Worm (Caenorhabditis elegans): Measurements from ENCODE around the gene T26C12.1.
A peak's percentile ranks its signal among the peaks of the same experiment; 100 is the strongest.

The T26C12.1 gene

DNA sequence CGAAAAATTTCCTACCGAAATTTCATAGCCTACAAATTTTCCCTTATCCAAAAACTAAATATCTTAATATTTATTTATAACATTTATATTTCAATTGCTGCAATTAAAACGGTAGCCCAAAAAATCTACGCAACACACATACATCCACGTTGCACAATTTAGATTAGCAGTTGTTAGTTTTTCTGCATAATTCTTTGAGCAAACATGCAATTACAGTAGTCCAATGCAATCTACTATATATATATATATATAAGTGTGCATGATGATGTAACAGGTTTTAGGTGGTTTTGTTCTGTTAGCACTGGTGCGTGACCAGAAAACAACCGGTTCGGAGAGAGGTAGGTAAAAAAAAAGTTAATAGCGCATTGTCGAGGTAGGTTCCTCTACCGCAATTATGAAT, 12.6 kb downstream of the T26C12.1 start:
- TF ChIP-seq tab-1 (GFP tag; IDR thresholded peaks at IDR 0.05) = no peak
- TF ChIP-seq klf-2 (GFP tag; conservative IDR thresholded peaks at IDR 0.05) = no peak
- TF ChIP-seq ztf-23 (GFP tag; IDR thresholded peaks at IDR 0.05) = no peak
- TF ChIP-seq ztf-29 (GFP tag; IDR thresholded peaks at IDR 0.05) = no peak
- no peak for TF ChIP-seq med-1 (GFP tag; optimal IDR thresholded peaks at IDR 0.05; ENCODE audit: insufficient read depth)
- no peak for TF ChIP-seq cog-1 (tag; optimal IDR thresholded peaks at IDR 0.05)
- no peak for TF ChIP-seq T22C8.4 (GFP tag; IDR thresholded peaks at IDR 0.05)
- TF ChIP-seq ref-1 (GFP tag; conservative IDR thresholded peaks at IDR 0.05) = no peak
- TF ChIP-seq flt-1 (GFP tag; IDR thresholded peaks at IDR 0.05) = no peak

- TF ChIP-seq ref-1 (GFP tag; conservative IDR thresholded peaks at IDR 0.05) (no peak), tab-1 (GFP tag; IDR thresholded peaks at IDR 0.05) (no peak), med-1 (GFP tag; optimal IDR thresholded peaks at IDR 0.05; ENCODE audit: insufficient read depth) (no peak), cog-1 (tag; optimal IDR thresholded peaks at IDR 0.05) (no peak), T22C8.4 (GFP tag; IDR thresholded peaks at IDR 0.05) (no peak), ztf-29 (GFP tag; IDR thresholded peaks at IDR 0.05) (no peak), klf-2 (GFP tag; conservative IDR thresholded peaks at IDR 0.05) (no peak), ztf-23 (GFP tag; IDR thresholded peaks at IDR 0.05) (no peak), flt-1 (GFP tag; IDR thresholded peaks at IDR 0.05) (no peak)
These were observed 14.6 kb downstream of the T26C12.1 start, which contains the start of gene T26C12.3 for ce11 chrIV:3273295-3273694. T26C12.3 (minus strand) TSS chrIV:3273395.

ce11 chrIV:3278822-3279221, 20.1 kb downstream of the T26C12.1 start:
- no peak for TF ChIP-seq ztf-29 (GFP tag; IDR thresholded peaks at IDR 0.05)
- TF ChIP-seq T22C8.4 (GFP tag; IDR thresholded peaks at IDR 0.05) = no peak
- no peak for TF ChIP-seq tab-1 (GFP tag; IDR thresholded peaks at IDR 0.05)
- TF ChIP-seq ref-1 (GFP tag; conservative IDR thresholded peaks at IDR 0.05) = no peak
- TF ChIP-seq flt-1 (GFP tag; IDR thresholded peaks at IDR 0.05) = no peak
- no peak for TF ChIP-seq ztf-23 (GFP tag; IDR thresholded peaks at IDR 0.05)
- no peak for TF ChIP-seq cog-1 (tag; optimal IDR thresholded peaks at IDR 0.05)
- TF ChIP-seq klf-2 (GFP tag; conservative IDR thresholded peaks at IDR 0.05) = no peak
- TF ChIP-seq med-1 (GFP tag; optimal IDR thresholded peaks at IDR 0.05; ENCODE audit: insufficient read depth) = no peak

DNA sequence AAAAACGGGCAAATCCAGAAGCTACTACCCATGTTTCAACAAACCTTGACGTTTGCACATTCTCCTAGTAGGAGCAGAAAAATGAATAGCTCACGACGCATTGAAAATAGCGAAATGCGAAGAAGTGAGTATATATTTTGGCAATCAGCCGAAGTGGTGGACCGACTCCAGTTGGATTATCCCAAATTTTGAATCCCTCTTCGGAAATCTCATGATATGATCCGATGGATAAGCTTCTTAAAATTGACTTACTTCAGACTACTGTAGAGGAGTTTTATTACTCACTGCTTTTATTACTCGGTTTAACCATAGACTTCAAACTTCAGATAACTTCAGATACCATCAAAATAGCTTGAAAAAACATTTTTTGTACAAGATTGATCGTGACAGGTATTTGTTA, 30.5 kb downstream of the T26C12.1 start, which contains the start of gene gcy-23:
gcy-23 (minus strand) TSS at position 101 of the 400 bp plus-strand sequence.
- TF ChIP-seq ref-1 (GFP tag; conservative IDR thresholded peaks at IDR 0.05) = no peak

DNA sequence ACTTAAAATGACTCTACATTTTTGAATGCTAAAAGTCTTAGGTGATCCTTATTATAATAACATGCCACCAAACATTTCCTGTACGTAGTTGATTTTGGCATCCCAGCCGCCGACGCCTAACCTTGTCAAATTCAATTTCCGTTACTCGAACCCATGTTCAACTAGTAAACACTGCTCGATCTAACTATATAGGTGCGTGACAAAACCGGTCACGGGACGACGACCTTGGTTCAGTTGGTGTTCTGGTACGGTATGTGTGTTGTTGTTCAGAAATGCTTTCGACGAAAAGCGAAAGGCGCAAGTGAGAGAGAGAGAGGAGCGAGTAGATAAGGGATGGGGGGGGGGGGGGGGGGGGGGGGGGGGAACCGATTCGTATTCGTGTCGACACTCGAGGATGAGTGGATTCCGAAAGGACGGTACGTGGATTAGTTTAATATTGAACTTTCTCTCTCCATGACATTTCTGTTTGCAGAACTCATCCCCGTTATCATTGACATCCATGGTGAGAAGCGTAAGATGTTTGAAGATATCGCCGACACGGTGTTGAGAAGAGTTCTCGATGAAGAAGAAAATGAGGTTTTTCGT, 33.4 kb downstream of the T26C12.1 start, which contains the start of gene W08E12.8:
W08E12.8 (plus strand) TSS at position 395 of the 585 bp plus-strand sequence.
- no peak for TF ChIP-seq klf-2 (GFP tag; conservative IDR thresholded peaks at IDR 0.05)

DNA sequence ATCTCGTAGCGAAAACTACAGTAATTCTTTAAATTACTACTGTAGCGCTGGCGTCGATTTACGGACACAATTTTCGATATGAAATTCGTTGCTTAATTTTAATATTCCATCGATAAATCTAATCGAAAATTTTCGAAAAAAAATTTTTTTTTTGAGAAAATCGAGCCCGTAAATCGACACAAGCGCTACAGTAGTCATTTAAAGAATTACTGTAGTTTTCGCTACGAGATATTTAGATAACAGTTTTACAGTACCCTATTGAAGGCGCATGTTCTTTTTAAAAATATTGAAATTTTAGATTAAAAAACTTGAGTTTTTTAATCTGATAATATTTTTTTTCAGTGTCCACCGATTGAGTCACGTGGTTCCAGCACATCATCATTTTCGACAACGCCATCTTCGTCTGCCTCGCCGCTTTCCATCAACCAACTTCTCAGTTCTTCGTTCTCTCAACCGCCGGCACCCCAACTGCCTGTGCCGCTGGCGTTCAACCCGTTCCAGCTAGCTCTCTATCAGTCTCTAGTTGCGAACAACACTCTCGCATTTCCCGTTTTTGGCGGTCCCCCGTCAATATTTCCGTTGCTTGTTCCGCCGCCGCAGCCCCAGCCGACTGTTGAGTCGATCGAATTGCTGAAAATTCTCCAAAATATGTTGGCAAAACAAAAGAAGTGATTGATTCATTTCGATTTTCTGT, 35.2 kb downstream of the T26C12.1 start:
- TF ChIP-seq med-1 (GFP tag; optimal IDR thresholded peaks at IDR 0.05; ENCODE audit: insufficient read depth) (no peak), tab-1 (GFP tag; IDR thresholded peaks at IDR 0.05) (no peak), klf-2 (GFP tag; conservative IDR thresholded peaks at IDR 0.05) (no peak), ref-1 (GFP tag; conservative IDR thresholded peaks at IDR 0.05) (no peak)

- no peak for TF ChIP-seq ztf-29 (GFP tag; IDR thresholded peaks at IDR 0.05)
- no peak for TF ChIP-seq T22C8.4 (GFP tag; IDR thresholded peaks at IDR 0.05)
- TF ChIP-seq ref-1 (GFP tag; conservative IDR thresholded peaks at IDR 0.05) = no peak
- TF ChIP-seq ztf-23 (GFP tag; IDR thresholded peaks at IDR 0.05) = peak; percentile 67
- TF ChIP-seq tab-1 (GFP tag; IDR thresholded peaks at IDR 0.05) = no peak
- TF ChIP-seq med-1 (GFP tag; optimal IDR thresholded peaks at IDR 0.05; ENCODE audit: insufficient read depth) = no peak
- TF ChIP-seq klf-2 (GFP tag; conservative IDR thresholded peaks at IDR 0.05) = peak; percentile 60; the same call in 1 of the 2 replicates
- peak; percentile 77 for TF ChIP-seq flt-1 (GFP tag; IDR thresholded peaks at IDR 0.05)
- peak; percentile 91 for TF ChIP-seq cog-1 (tag; optimal IDR thresholded peaks at IDR 0.05)
These were observed 36.0 kb downstream of the T26C12.1 start, which contains the start of gene W08E12.7 for ce11 chrIV:3294553-3295185. W08E12.7 (plus strand) TSS chrIV:3295135.

ce11 chrIV:3296578-3297549, 38.2 kb downstream of the T26C12.1 start:
- TF ChIP-seq tab-1 (GFP tag; IDR thresholded peaks at IDR 0.05) = no peak
- no peak for TF ChIP-seq klf-2 (GFP tag; conservative IDR thresholded peaks at IDR 0.05)
- TF ChIP-seq cog-1 (tag; optimal IDR thresholded peaks at IDR 0.05) = no peak
- no peak for TF ChIP-seq T22C8.4 (GFP tag; IDR thresholded peaks at IDR 0.05)
- TF ChIP-seq ztf-29 (GFP tag; IDR thresholded peaks at IDR 0.05) = no peak
- TF ChIP-seq med-1 (GFP tag; optimal IDR thresholded peaks at IDR 0.05; ENCODE audit: insufficient read depth) = no peak

- TF ChIP-seq klf-2 (GFP tag; conservative IDR thresholded peaks at IDR 0.05) = no peak
- TF ChIP-seq med-1 (GFP tag; optimal IDR thresholded peaks at IDR 0.05; ENCODE audit: insufficient read depth) = no peak
- no peak for TF ChIP-seq flt-1 (GFP tag; IDR thresholded peaks at IDR 0.05)
- TF ChIP-seq ztf-23 (GFP tag; IDR thresholded peaks at IDR 0.05) = no peak
- no peak for TF ChIP-seq tab-1 (GFP tag; IDR thresholded peaks at IDR 0.05)
- TF ChIP-seq T22C8.4 (GFP tag; IDR thresholded peaks at IDR 0.05) = no peak
- no peak for TF ChIP-seq ztf-29 (GFP tag; IDR thresholded peaks at IDR 0.05)
- TF ChIP-seq ref-1 (GFP tag; conservative IDR thresholded peaks at IDR 0.05) = no peak
- no peak for TF ChIP-seq cog-1 (tag; optimal IDR thresholded peaks at IDR 0.05)
These were observed 39.6 kb downstream of the T26C12.1 start, which contains the start of gene W08E12.6 for ce11 chrIV:3298300-3298699. W08E12.6 (plus strand) TSS chrIV:3298600.
